Worm (Caenorhabditis elegans) whole organism, young adult: ENCODE data around the gene nol-10.
A peak's percentile ranks its signal among the peaks of the same experiment; 100 is the strongest.

Source experiments
- B0035.1 ChIP-seq: sonication (generic microtip); optimal IDR thresholded peaks from 2 replicates; lab custom pipeline; 2016; ENCODE audit warnings: missing genetic modification characterization, mild to moderate bottlenecking, missing compliant biosample characterization, missing genotype, missing genetic modification reagents
- B0336.3 ChIP-seq: fragments of 200-800 bp; sonication (Bioruptor generic); IDR thresholded peaks from 2 replicates; pipeline ENCODE4 v1.3.6; 2022; ENCODE audit warnings: missing genetic modification characterization, missing compliant biosample characterization
- F10E7.11 ChIP-seq: sonication (generic microtip); optimal IDR thresholded peaks from 2 replicates; lab custom pipeline; 2017; ENCODE audit warnings: mild to moderate bottlenecking, missing genetic modification characterization, moderate library complexity, missing compliant biosample characterization
- F37B4.10 ChIP-seq: fragments of 200-800 bp; sonication (Bioruptor generic); IDR thresholded peaks from 2 replicates; pipeline ENCODE4 v1.3.6; 2022; ENCODE audit warnings: missing genetic modification characterization, missing compliant biosample characterization
- F49E8.2 ChIP-seq: sonication (generic microtip); optimal IDR thresholded peaks from 3 replicates; lab custom pipeline; 2017; ENCODE audit warnings: missing genetic modification characterization, mild to moderate bottlenecking, missing compliant biosample characterization, antibody characterized with exemption, moderate library complexity; ENCODE audit not compliant: insufficient read depth
- K12H6.12 ChIP-seq: fragments of 200-800 bp; sonication (Bioruptor generic); optimal IDR thresholded peaks from 2 replicates; lab custom pipeline; 2018; ENCODE audit warnings: mild to moderate bottlenecking, missing genetic modification characterization, missing compliant biosample characterization
- ZK185.1 ChIP-seq: sonication (generic microtip); optimal IDR thresholded peaks from 2 replicates; lab custom pipeline; 2016; ENCODE audit warnings: mild to moderate bottlenecking, missing genetic modification characterization, missing compliant biosample characterization; ENCODE audit not compliant: poor library complexity, severe bottlenecking
- attf-5 ChIP-seq: fragments of 200-800 bp; sonication (Bioruptor generic); optimal IDR thresholded peaks from 2 replicates; lab custom pipeline; 2018; ENCODE audit warnings: mild to moderate bottlenecking, missing genetic modification characterization, missing compliant biosample characterization
- attf-6 ChIP-seq: fragments of 200-800 bp; sonication (Bioruptor generic); IDR thresholded peaks from 2 replicates; pipeline ENCODE4 v1.3.6; 2022; ENCODE audit warnings: missing genetic modification reagents, missing genetic modification characterization, missing compliant biosample characterization
- ceh-40 ChIP-seq: fragments of 200-800 bp; sonication (Bioruptor generic); IDR thresholded peaks from 2 replicates; pipeline ENCODE4 v1.3.6; 2022; ENCODE audit warnings: missing genetic modification characterization, missing compliant biosample characterization
- ceh-58 ChIP-seq: fragments of 200-800 bp; sonication (Bioruptor generic); IDR thresholded peaks from 2 replicates; pipeline ENCODE4 v1.3.6; 2022; ENCODE audit warnings: missing genetic modification characterization, missing compliant biosample characterization
- ceh-91 ChIP-seq: fragments of 200-800 bp; sonication (Bioruptor generic); IDR thresholded peaks from 2 replicates; pipeline ENCODE4 v1.3.6; 2022; ENCODE audit warnings: missing genetic modification reagents, missing genetic modification characterization, missing compliant biosample characterization
- dox-1 ChIP-seq: fragments of 200-800 bp; sonication (Bioruptor generic); IDR thresholded peaks from 2 replicates; pipeline ENCODE4 v1.3.6; 2022; ENCODE audit warnings: missing genetic modification reagents, missing genetic modification characterization, missing compliant biosample characterization
- ekl-4 ChIP-seq: fragments of 200-800 bp; sonication (Bioruptor generic); IDR thresholded peaks from 2 replicates; pipeline ENCODE4 v1.3.6; 2022; ENCODE audit warnings: missing genetic modification reagents, missing genetic modification characterization, missing compliant biosample characterization
- ets-4 ChIP-seq: fragments of 200-800 bp; sonication (Bioruptor generic); optimal IDR thresholded peaks from 2 replicates; lab custom pipeline; 2018; ENCODE audit warnings: mild to moderate bottlenecking, missing genetic modification characterization, missing compliant biosample characterization
- gei-17 ChIP-seq: fragments of 200-800 bp; sonication (Bioruptor generic); optimal IDR thresholded peaks from 2 replicates; lab custom pipeline; 2018; ENCODE audit warnings: mild to moderate bottlenecking, missing genetic modification characterization, missing compliant biosample characterization
- hrde-1 ChIP-seq: sonication (generic microtip); optimal IDR thresholded peaks from 2 replicates; lab custom pipeline; 2016; ENCODE audit warnings: missing genetic modification characterization, mild to moderate bottlenecking, missing compliant biosample characterization, moderate library complexity, missing genotype, missing genetic modification reagents, borderline replicate concordance
- lag-1 ChIP-seq: fragments of 200-800 bp; sonication (Bioruptor generic); IDR thresholded peaks from 2 replicates; pipeline ENCODE4 v1.3.6; 2022; ENCODE audit warnings: missing genetic modification reagents, missing genetic modification characterization, missing compliant biosample characterization
- let-607 ChIP-seq, 2 experiments: fragments of 200-800 bp in 1 of 2; sonication (Bioruptor generic) in 1 of 2; sonication (generic microtip) in 1 of 2; optimal IDR thresholded peaks; 2 replicates each; lab custom pipeline; 2016 to 2018; ENCODE audit warnings: mild to moderate bottlenecking in 2 of 2, missing compliant biosample characterization in 2 of 2, missing genetic modification characterization in 2 of 2, moderate library complexity in 2 of 2, missing genotype in 1 of 2
- lin-35 ChIP-seq, 3 experiments: fragments of 150-350 bp in 2 of 3; sonication (generic microtip) in 1 of 3; optimal IDR thresholded peaks; 2 replicates each; lab custom pipeline; 2014 to 2018; ENCODE audit warnings: missing biosample characterization in 3 of 3, missing genetic modification characterization in 3 of 3, missing genetic modification reagents in 3 of 3
- lir-1 ChIP-seq: fragments of 200-800 bp; sonication (Bioruptor generic); conservative IDR thresholded peaks from 2 replicates; pipeline ENCODE4 v1.3.6; 2022; ENCODE audit warnings: missing genetic modification reagents, missing genetic modification characterization, missing compliant biosample characterization
- lsl-1 ChIP-seq: fragments of 200-800 bp; sonication (Bioruptor generic); optimal IDR thresholded peaks from 2 replicates; lab custom pipeline; 2018; ENCODE audit warnings: mild to moderate bottlenecking, missing genetic modification characterization, moderate library complexity, missing compliant biosample characterization
- madf-3 ChIP-seq: fragments of 200-800 bp; sonication (Bioruptor generic); IDR thresholded peaks from 2 replicates; pipeline ENCODE4 v1.3.6; 2022; ENCODE audit warnings: missing genetic modification reagents, missing genetic modification characterization, missing compliant biosample characterization
- madf-6 ChIP-seq: fragments of 200-800 bp; sonication (Bioruptor generic); IDR thresholded peaks from 2 replicates; pipeline ENCODE4 v1.3.6; 2022; ENCODE audit warnings: missing genetic modification reagents, missing genetic modification characterization, missing compliant biosample characterization
- mel-28 ChIP-seq: sonication (generic microtip); optimal IDR thresholded peaks from 2 replicates; lab custom pipeline; 2016; ENCODE audit warnings: borderline replicate concordance, mild to moderate bottlenecking, missing genetic modification characterization, missing compliant biosample characterization
- nfya-1 ChIP-seq: sonication (generic microtip); optimal IDR thresholded peaks from 2 replicates; lab custom pipeline; 2017; ENCODE audit warnings: antibody characterized with exemption, missing compliant biosample characterization, missing genetic modification characterization, borderline replicate concordance; ENCODE audit not compliant: insufficient read depth
- nfya-2 ChIP-seq: fragments of 200-800 bp; sonication (Bioruptor generic); IDR thresholded peaks from 2 replicates; pipeline ENCODE4 v1.3.6; 2022; ENCODE audit warnings: missing genetic modification reagents, missing genetic modification characterization, missing compliant biosample characterization
- rec-8 ChIP-seq, 2 experiments: sonication (generic microtip); optimal IDR thresholded peaks; 2 replicates each; lab custom pipeline; 2016; ENCODE audit warnings: mild to moderate bottlenecking in 2 of 2, missing genetic modification characterization in 2 of 2, missing genetic modification reagents in 2 of 2, missing genotype in 2 of 2, missing biosample characterization in 1 of 2, missing compliant biosample characterization in 1 of 2, moderate library complexity in 1 of 2
- snpc-1.3 ChIP-seq: sonication (generic microtip); optimal IDR thresholded peaks from 2 replicates; lab custom pipeline; 2017; ENCODE audit warnings: missing genetic modification characterization, mild to moderate bottlenecking, missing compliant biosample characterization, antibody characterized with exemption, moderate library complexity, missing genotype, missing genetic modification reagents; ENCODE audit not compliant: insufficient read depth
- snpc-4 ChIP-seq, 5 experiments: fragments of 150-350 bp in 1 of 5; sonication (generic microtip) in 4 of 5; optimal IDR thresholded peaks; 2 replicates each; lab custom pipeline; 2014 to 2018; ENCODE audit warnings: missing genetic modification characterization in 5 of 5, missing biosample characterization in 3 of 5, antibody characterized with exemption in 2 of 5, mild to moderate bottlenecking in 2 of 5, missing compliant biosample characterization in 2 of 5, missing genotype in 2 of 5, moderate library complexity in 2 of 5, missing genetic modification reagents in 1 of 5
- somi-1 ChIP-seq: fragments of 200-800 bp; sonication (Bioruptor generic); optimal IDR thresholded peaks from 2 replicates; lab custom pipeline; 2018; ENCODE audit warnings: mild to moderate bottlenecking, missing genetic modification characterization, missing compliant biosample characterization
- unc-130 ChIP-seq: sonication (generic microtip); optimal IDR thresholded peaks from 2 replicates; lab custom pipeline; 2016; ENCODE audit warnings: missing genetic modification reagents, missing genetic modification characterization, missing compliant biosample characterization
- ztf-18 ChIP-seq: sonication (generic microtip); optimal IDR thresholded peaks from 2 replicates; lab custom pipeline; 2016; ENCODE audit warnings: missing genotype, mild to moderate bottlenecking, missing genetic modification characterization, missing compliant biosample characterization
- ztf-26 ChIP-seq: sonication (generic microtip); optimal IDR thresholded peaks from 2 replicates; lab custom pipeline; 2017; ENCODE audit warnings: missing genetic modification characterization, missing compliant biosample characterization
- ztf-6 ChIP-seq: fragments of 200-800 bp; sonication (Bioruptor generic); IDR thresholded peaks from 2 replicates; pipeline ENCODE4 v1.3.6; 2022; ENCODE audit warnings: missing genetic modification reagents, missing genetic modification characterization, missing compliant biosample characterization

Gene nol-10

DNA sequence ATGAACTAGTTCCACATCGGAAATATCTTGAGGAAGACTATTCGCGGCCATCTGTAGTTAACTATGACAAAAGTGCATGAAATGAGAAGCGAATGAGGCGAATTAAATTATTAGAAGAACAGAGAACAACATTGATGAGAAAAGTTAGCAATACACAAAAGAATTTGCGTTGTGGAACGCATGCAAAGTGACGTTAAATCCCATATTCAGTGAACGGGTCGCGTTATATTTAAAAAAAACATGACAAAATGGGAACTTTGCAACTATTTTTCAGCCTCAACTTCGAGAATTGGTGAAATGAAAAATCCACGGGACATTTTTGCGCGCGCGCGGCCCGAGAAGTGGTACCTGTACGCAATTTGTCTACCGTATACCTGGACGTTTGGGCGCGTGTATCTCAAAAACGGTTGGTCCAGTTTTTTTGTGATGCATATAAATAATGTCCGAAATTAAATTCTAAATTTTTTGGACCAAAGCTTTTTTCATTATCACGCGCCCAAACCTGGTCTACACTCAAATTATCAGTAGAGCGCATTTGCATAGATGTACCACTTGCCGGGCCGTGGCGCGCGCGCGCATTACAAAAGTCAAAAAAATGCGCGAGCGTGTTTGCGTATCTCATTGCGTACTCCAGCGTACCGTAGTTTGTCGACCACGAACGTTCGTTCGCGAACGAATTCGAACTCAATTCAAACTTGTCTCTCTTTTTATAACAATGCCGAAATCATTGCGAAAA lies 32.4 kb upstream of the nol-10 start, which contains the start of the genes cdd-2 and oef-1 (continued):
- TF ChIP-seq nfya-1 (tag; lab: Kevin White, UChicago) (no peak), ets-4 (GFP tag; lab: Kevin White, UChicago) (no peak), dox-1 (GFP tag; lab: Robert Waterston, UW) (peak; percentile 96), F49E8.2 (tag; lab: Kevin White, UChicago) (peak; percentile 92), F10E7.11 (tag; lab: Kevin White, UChicago) (no peak), let-607 (tag; optimal IDR thresholded peaks at IDR 0.05; lab: Kevin White, UChicago) (no peak), ekl-4 (GFP tag; lab: Robert Waterston, UW) (peak; percentile 91), B0336.3 (GFP tag; lab: Robert Waterston, UW) (peak; percentile 69; the same call in 1 of the 2 replicates), attf-5 (GFP tag; lab: Kevin White, UChicago) (no peak), attf-6 (GFP tag; lab: Robert Waterston, UW) (peak; percentile 86), ztf-6 (no peak), madf-6 (GFP tag; lab: Robert Waterston, UW) (peak; percentile 98), nfya-2 (GFP tag; lab: Robert Waterston, UW) (no peak), lin-35 (GFP tag; optimal IDR thresholded peaks at IDR 0.05; lab: Kevin White, UChicago) (no peak), hrde-1 (tag; lab: Kevin White, UChicago) (peak; percentile 10), lag-1 (GFP tag; lab: Robert Waterston, UW) (no peak), rec-8 (tag; optimal IDR thresholded peaks at IDR 0.05; lab: Kevin White, UChicago) (no peak), B0035.1 (tag; lab: Kevin White, UChicago) (no peak), ztf-18 (tag; lab: Kevin White, UChicago) (peak; percentile 45), ceh-91 (GFP tag; lab: Robert Waterston, UW) (peak; percentile 99), snpc-1.3 (tag; lab: Kevin White, UChicago) (no peak), unc-130 (GFP tag; lab: Kevin White, UChicago) (peak; percentile 44), F37B4.10 (no peak), K12H6.12 (tag; lab: Kevin White, UChicago) (no peak), mel-28 (tag; lab: Kevin White, UChicago) (no peak), ZK185.1 (tag; lab: Kevin White, UChicago) (no peak), ceh-40 (no peak), lsl-1 (peak; percentile 96), ceh-58 (GFP tag; lab: Robert Waterston, UW) (no peak), snpc-4 (GFP tag; optimal IDR thresholded peaks at IDR 0.05; lab: Kevin White, UChicago) (no peak), snpc-4 (tag; optimal IDR thresholded peaks at IDR 0.05; lab: Kevin White, UChicago) (peak in 3 of 4 experiments; percentile 18 to 61 (median 48)), gei-17 (no peak), lir-1 (GFP tag; lab: Robert Waterston, UW) (peak; percentile 87), madf-3 (peak; percentile 96), somi-1 (GFP tag; lab: Kevin White, UChicago) (no peak), ztf-26 (tag; lab: Kevin White, UChicago) (no peak)
